Worm (Caenorhabditis elegans) whole organism, L4/young adult: ENCODE measurements around the gene cyp-31A2.

Source experiments
- W03F9.2 ChIP-seq: fragments of 150-350 bp; optimal IDR thresholded peaks from 2 replicates; lab custom pipeline; 2014; ENCODE audit warnings: missing biosample characterization, missing genetic modification characterization
- him-1 ChIP-seq: sonication (generic microtip); optimal IDR thresholded peaks from 2 replicates; lab custom pipeline; 2016; ENCODE audit warnings: missing genotype, missing genetic modification reagents, missing genetic modification characterization, missing compliant biosample characterization

ce11 chrIV:11363806-11364562, 39.8 kb upstream of the cyp-31A2 start:
- no peak for TF ChIP-seq him-1 (tag; lab: Kevin White, UChicago)
- no peak for TF ChIP-seq W03F9.2
